Fruit fly (Drosophila melanogaster): ENCODE results near the gene Hipk.

The Hipk gene

DNA sequence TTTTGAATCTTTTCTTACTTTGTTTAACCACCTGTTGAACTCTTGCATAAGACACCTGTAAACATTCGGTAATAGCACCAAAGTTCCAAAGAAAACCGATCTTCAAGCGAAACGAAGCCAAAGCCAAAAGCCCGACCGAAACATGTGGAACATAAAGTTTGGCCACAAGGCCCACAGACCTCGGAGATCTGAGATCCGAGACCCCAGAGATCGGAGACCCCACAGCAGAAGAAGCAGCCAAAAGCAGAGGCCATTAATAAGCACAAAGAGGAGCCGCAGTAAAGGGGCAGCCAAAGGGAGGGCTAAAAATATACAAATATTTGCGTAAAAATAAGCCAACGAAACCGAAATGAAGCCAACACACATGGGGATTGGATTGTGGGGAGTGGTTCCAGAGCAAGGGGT is 32.0 kb upstream of the Hipk start (continued):
- no peak for TF ChIP-seq shn (GFP tag; optimal IDR thresholded peaks at IDR 0.05)
- no peak for TF ChIP-seq da (GFP tag; optimal IDR thresholded peaks at IDR 0.05)
- peak; percentile 18 for TF ChIP-seq Nf-YC (tag; optimal IDR thresholded peaks at IDR 0.05)
- TF ChIP-seq CG43689 (GFP tag; IDR thresholded peaks at IDR 0.05) = no peak
- no peak for TF ChIP-seq pros (GFP tag; optimal IDR thresholded peaks at IDR 0.05)
- no peak for TF ChIP-seq CG14965 (GFP tag; optimal IDR thresholded peaks at IDR 0.05; ENCODE audit: borderline replicate concordance)
- TF ChIP-seq CG14050 (GFP tag; IDR thresholded peaks at IDR 0.05) = no peak
- TF ChIP-seq CG4360 (GFP tag; IDR thresholded peaks at IDR 0.05) = no peak
- TF ChIP-seq sr (GFP tag; IDR thresholded peaks at IDR 0.05) = no peak
- TF ChIP-seq ci (GFP tag; IDR thresholded peaks at IDR 0.05) = peak; percentile 67; the same call in 2 of the 3 replicates
- TF ChIP-seq ato (GFP tag; IDR thresholded peaks at IDR 0.05; ENCODE audit: partially characterized antibody) = no peak
- TF ChIP-seq ems (GFP tag; optimal IDR thresholded peaks at IDR 0.05) = no peak
- no peak for TF ChIP-seq cad (GFP tag; optimal IDR thresholded peaks at IDR 0.05)
- no peak for TF ChIP-seq CG8388 (GFP tag; optimal IDR thresholded peaks at IDR 0.05)
- no peak for TF ChIP-seq Fer2 (tag; optimal IDR thresholded peaks at IDR 0.05)
- TF ChIP-seq CG8924 (tag; optimal IDR thresholded peaks at IDR 0.05) = no peak
- TF ChIP-seq abd-A (tag; optimal IDR thresholded peaks at IDR 0.05) = peak; percentile 52
- TF ChIP-seq CG12391 (tag; optimal IDR thresholded peaks at IDR 0.05) = no peak
- no peak for TF ChIP-seq dati (GFP tag; IDR thresholded peaks at IDR 0.05)
- TF ChIP-seq H15 (GFP tag; IDR thresholded peaks at IDR 0.05) = no peak
- TF ChIP-seq CG17186 (GFP tag; optimal IDR thresholded peaks at IDR 0.05) = no peak
- no peak for TF ChIP-seq CG11560 (tag; IDR thresholded peaks at IDR 0.05)
- TF ChIP-seq Dad (GFP tag; optimal IDR thresholded peaks at IDR 0.05) = no peak
- TF ChIP-seq Hmx (GFP tag; optimal IDR thresholded peaks at IDR 0.05) = no peak
- TF ChIP-seq croc (GFP tag; conservative IDR thresholded peaks at IDR 0.05) = no peak
- TF ChIP-seq BtbVII (GFP tag; optimal IDR thresholded peaks at IDR 0.05) = peak; percentile 19
- 0 out of 3 replicates have a peak, but pooled peaks have one; percentile 34 for TF ChIP-seq so (GFP tag; IDR thresholded peaks at IDR 0.05)
- no peak for TF ChIP-seq CG7745 (tag; optimal IDR thresholded peaks at IDR 0.05)
- TF ChIP-seq zf30C (GFP tag; optimal IDR thresholded peaks at IDR 0.05) = no peak
- TF ChIP-seq CG14014 (GFP tag; IDR thresholded peaks at IDR 0.05) = peak; percentile 43; the same call in 1 of the 2 replicates
- TF ChIP-seq mld (GFP tag; IDR thresholded peaks at IDR 0.05; ENCODE audit: partially characterized antibody) = no peak
- no peak for TF ChIP-seq hb (GFP tag; IDR thresholded peaks at IDR 0.05; ENCODE audit: partially characterized antibody)
- no peak for TF ChIP-seq CG4854 (GFP tag; optimal IDR thresholded peaks at IDR 0.05)
- TF ChIP-seq Dfd (GFP tag; optimal IDR thresholded peaks at IDR 0.05) = no peak
- no peak for TF ChIP-seq prd (optimal IDR thresholded peaks at IDR 0.05)
- TF ChIP-seq prd (GFP tag; IDR thresholded peaks at IDR 0.05) = no peak
- TF ChIP-seq corto (GFP tag; optimal IDR thresholded peaks at IDR 0.05) = no peak
- TF ChIP-seq ewg (GFP tag; optimal IDR thresholded peaks at IDR 0.05) = no peak
- no peak for TF ChIP-seq CG34422 (GFP tag; IDR thresholded peaks at IDR 0.05)
- no peak for TF ChIP-seq Mrtf (GFP tag; IDR thresholded peaks at IDR 0.05)
- no peak for TF ChIP-seq ase (GFP tag; IDR thresholded peaks at IDR 0.05)
- no peak for TF ChIP-seq CG14667 (GFP tag; IDR thresholded peaks at IDR 0.05)
- TF ChIP-seq Hmr (GFP tag; optimal IDR thresholded peaks at IDR 0.05) = peak; percentile 10
- TF ChIP-seq CG6791 (GFP tag; IDR thresholded peaks at IDR 0.05; ENCODE audit: partially characterized antibody) = peak; percentile 37; the same call in 1 of the 3 replicates
- TF ChIP-seq CG13296 (GFP tag; optimal IDR thresholded peaks at IDR 0.05) = peak; percentile 10
- no peak for TF ChIP-seq fu2 (GFP tag; optimal IDR thresholded peaks at IDR 0.05)
- no peak for TF ChIP-seq HLH3B (GFP tag; IDR thresholded peaks at IDR 0.05)
- no peak for TF ChIP-seq CG7928 (GFP tag; optimal IDR thresholded peaks at IDR 0.05)
- TF ChIP-seq CG11696 (GFP tag; IDR thresholded peaks at IDR 0.05) = no peak
- TF ChIP-seq CG9797 (GFP tag; optimal IDR thresholded peaks at IDR 0.05) = no peak
- no peak for TF ChIP-seq Spps (tag; optimal IDR thresholded peaks at IDR 0.05)
- TF ChIP-seq CG11247 (GFP tag; IDR thresholded peaks at IDR 0.05) = no peak

Data from whole organism, embryonic.